Worm (Caenorhabditis elegans) whole organism, dauer: ENCODE data around the gene Y14H12B.2.

Experiments
- unc-62 ChIP-seq: sonication (generic microtip); optimal IDR thresholded peaks from 2 replicates; lab custom pipeline; 2017; ENCODE audit warnings: missing biosample characterization, missing genetic modification reagents, missing genetic modification characterization

The Y14H12B.2 gene

DNA sequence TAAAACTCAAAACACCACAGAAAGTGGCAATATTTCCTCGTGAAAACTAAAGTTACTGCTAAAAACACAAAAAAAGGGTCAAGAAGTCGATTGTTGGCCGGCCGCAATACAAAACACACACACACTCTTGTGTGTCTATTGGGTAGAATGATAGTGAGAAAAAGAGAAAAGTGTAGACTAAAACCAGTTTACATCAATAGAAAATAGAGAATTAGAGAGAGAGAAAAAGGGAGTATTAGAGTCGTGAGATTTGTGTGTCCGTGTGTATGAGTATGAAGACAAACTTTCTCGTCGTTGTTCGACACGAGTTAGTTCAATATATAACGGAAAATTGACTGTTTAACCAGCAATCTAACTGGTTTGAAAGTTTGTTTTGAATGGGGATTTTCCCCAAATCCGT is 4.1 kb downstream of the Y14H12B.2 start:
- TF ChIP-seq unc-62 (GFP tag; lab: Kevin White, UChicago), result no peak

DNA sequence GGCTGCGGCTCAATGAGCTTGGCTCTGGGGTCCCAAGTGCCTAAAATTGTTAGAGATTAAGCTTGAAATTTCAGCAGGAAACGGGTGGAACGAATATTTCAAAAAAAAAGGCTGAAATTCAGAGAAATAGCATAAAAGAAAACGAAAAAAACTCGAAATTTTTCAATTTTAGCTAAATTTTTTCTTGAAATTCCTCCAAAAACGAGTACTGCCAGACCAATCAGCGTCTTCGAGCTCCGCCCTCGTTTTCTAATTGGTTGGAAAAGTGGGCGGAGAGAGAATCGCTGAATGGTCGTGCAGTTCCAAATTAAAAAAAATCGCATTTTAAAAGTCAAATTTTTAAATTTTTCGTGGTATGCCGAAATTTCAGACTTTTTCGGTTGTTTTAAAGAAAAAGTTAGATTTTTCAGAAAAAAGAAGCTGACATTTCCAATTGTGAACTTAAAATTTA is 5.6 kb downstream of the Y14H12B.2 start, which contains the start of gene plpp-1.1:
Gene plpp-1.1, minus strand, starts transcription at position 51 of the 451 bp plus-strand sequence.
- TF ChIP-seq unc-62 (GFP tag; lab: Kevin White, UChicago), result no peak

DNA sequence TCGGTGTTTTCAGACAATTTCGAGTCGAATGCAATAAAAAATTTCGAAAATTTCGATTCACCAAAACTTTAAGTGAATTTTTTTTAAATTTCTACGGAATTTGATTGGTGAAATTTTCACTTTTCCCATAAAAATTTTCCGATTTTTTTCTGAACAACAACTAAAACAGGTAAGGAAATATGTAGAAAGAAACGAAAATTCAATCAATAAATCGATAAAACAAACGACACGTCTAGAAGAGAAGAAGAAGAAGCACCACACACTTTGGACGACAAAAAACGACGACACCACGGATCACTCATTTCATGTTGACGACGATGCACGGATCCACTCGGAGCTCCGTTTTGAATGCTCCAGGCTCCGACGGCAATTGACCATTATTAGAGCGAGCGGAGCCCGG is 10.8 kb downstream of the Y14H12B.2 start:
- TF ChIP-seq unc-62 (GFP tag; lab: Kevin White, UChicago), result no peak

DNA sequence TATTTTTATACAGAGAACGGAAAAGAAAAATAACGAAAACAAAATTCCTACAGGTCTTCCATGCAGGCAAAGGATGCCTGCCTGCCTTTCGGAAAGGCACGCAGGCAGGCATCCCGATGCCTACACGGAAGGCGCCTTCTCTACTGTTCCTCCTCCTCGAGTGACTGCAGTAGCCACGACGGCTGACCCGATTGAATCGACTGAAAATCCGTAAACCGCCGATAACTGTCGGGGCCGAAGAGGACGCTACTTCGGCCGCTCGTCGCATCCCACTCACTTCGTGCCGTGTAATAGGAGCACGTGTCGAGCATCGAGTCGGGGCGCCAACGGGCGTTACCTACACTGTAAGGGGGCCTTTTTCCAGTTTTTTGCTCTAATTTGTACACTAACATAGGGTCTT is 12.9 kb downstream of the Y14H12B.2 start:
- no peak for TF ChIP-seq unc-62 (GFP tag; lab: Kevin White, UChicago)

DNA sequence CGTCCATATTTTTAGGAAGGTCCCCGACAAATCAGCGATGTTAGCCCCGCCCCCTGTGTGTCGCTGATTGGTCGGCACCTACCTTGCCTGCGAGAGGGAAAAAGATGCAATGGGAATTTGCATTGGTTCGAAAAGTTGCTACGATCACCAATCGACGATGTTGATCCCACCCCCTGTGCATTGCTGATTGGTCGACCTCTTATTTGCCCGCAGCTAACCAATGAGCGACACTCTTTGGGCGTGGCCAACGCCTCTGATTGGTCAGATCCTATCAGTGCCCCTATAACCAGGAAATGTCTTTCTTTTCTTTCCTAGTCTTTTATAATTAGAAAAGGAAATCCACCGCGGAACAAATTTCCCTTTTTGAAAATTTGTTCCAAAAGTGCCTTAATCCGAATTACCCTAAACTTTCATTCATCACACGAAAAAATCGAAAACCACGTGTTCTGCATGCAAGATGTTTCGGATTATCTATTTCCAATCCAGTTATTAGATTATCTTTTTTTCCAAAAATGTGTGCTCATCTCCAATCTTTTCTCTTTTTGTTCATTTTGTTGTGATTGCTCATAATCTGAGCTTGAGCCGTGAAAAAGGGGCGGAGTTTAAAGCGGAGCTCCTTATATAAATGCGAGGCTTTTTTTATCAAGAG is 15.4 kb downstream of the Y14H12B.2 start:
- no peak for TF ChIP-seq unc-62 (GFP tag; lab: Kevin White, UChicago)

DNA sequence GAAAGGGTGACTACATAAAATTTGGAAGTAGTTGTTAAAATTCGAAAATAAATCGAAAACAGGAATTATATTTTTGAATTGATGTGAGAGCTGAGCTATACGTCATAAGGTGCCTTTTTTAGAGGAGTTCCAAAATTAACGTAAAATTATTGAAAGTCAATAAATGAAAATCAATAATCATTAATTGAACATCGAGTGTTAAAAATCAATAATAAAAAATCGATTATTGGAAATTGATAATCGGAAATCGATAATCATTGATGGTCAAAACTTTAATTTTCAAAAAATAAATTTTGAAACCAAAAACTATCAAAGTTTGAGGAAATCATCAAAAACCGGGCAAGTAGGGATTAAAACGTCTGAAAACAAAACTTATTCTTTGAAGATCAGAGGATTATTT is 19.9 kb downstream of the Y14H12B.2 start:
- TF ChIP-seq unc-62 (GFP tag; lab: Kevin White, UChicago), result no peak

DNA sequence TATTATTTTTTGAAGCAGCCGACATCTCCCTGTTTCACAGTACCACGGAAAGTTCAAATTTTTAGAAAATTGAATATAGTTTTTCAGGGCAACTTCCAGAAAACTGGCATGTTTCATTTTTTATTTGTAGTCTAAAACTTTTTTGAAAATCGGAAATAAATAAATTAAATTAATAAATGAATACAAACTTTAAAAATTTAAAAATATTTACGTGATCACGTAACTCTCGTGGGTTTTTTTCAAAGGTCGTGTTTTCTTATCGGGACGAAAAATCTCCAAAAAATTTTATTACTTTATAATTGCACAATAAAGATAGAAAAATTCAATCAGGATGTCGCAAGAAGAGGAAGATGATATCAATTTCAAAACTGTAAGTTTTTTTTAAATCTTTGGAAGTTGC is 21.8 kb downstream of the Y14H12B.2 start, which contains the start of gene F53C3.1:
Gene F53C3.1, plus strand, starts transcription at position 301 of the 400 bp plus-strand sequence.
- TF ChIP-seq unc-62 (GFP tag; lab: Kevin White, UChicago), result no peak

DNA sequence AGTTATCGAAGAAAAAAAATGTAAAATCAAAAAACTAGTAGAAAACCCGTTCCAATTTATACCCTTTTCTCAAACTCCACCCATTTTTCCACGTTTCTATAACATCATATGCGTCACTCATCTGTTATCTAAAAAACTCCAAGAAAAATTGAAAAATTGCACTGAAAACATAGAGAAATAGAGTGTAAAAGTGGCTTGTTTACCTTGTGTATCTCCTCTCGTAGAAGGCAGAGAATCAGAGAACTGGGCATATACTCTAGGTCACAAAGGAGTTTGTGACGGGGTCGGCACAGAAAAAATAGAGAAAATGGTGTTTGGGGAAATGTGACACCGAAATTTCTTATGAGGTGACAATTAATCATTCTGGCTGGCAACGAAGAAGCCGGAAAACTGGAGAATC is 22.3 kb downstream of the Y14H12B.2 start:
- no peak for TF ChIP-seq unc-62 (GFP tag; lab: Kevin White, UChicago)

DNA sequence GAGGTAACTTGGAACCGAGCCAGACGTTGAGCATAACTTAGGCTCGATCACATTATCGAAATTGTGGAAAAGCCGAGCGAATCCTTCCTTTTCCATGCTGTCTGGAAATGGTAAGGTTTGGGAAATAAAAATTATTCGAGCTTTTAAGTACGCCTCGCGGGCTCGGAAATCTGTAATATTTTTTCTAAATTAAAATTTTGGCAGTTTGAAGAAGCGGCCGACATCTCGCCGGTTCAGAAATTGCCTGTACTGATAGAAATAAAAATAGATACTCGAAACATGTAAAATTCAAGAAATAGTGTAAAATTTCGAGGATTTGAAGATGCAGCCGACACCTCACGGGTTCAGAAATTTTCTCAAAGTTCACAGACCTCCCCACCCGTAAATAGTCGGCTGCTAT is 22.8 kb downstream of the Y14H12B.2 start, which contains the start of gene bcmo-2:
Gene bcmo-2, minus strand, starts transcription at position 101 of the 400 bp plus-strand sequence.
- TF ChIP-seq unc-62 (GFP tag; lab: Kevin White, UChicago), result no peak

DNA sequence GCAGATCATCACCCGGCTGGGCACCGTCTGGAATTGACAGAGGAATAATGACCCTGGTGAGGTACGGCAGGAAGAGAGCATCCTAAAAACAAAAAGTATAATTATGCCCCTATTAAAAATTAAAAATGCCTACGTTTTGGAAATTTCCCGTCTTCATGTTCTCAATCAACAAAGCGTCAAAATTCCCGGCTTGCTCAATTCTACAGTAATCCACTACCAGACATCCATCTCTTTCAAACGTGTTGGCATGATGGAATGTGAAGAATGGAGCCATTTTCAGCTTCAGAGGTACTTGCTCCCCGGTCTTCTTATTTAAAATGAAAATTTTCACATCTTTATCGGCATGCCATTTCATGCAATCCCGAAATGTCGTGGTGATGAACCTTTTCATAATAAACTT is 24.2 kb downstream of the Y14H12B.2 start:
- no peak for TF ChIP-seq unc-62 (GFP tag; lab: Kevin White, UChicago)

DNA sequence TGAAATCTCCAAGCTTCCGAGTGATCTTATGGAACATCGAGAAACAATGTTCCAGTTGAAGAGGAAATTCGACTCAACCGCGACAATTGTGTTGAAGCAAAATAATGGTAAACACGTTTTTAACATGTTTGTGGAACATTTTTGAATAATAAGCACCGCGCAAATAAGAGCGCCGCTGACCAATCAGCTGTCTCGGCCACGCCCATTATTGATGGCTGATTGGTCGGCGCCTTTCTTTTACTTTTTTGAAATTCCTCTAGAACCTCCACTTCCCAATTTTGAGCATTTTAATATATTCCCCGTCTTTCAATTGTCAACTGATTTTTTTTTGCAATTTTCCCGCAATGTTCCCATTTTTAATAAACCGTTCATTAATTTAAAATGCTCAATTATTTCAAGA is 25.4 kb downstream of the Y14H12B.2 start:
- TF ChIP-seq unc-62 (GFP tag; lab: Kevin White, UChicago), result no peak

DNA sequence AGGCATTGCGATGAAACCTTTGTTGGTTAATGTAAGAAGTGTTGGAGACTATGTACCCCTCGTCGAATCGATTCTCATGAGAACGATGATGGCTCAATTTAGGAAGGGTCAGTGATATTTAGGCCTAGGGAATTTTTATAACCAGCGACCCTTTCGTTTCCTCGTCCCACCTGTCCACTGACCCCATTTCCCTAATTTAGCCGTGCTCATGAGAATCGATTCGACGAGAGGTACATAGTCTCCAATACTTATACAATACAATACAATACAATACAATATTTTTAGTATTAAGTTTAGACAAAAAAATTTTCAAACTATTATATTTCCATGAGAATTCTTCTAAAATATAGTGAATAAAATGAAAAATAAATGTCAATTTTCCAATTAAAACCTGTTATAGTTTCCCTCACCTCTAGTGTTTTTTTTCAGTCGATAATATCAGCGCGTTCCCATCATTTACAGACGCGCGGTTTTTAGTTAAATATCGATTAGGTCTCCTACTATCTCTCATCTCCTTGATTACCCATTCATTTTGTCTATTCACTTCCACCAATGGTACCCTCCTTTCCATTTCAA is 26.8 kb downstream of the Y14H12B.2 start, which contains the start of the genes F53C3.11 and fbxb-103:
Gene F53C3.11, minus strand, starts transcription at position 101 of the 576 bp plus-strand sequence.
Gene fbxb-103, plus strand, starts transcription at position 526 of the 576 bp plus-strand sequence.
- TF ChIP-seq unc-62 (GFP tag; lab: Kevin White, UChicago), result no peak

DNA sequence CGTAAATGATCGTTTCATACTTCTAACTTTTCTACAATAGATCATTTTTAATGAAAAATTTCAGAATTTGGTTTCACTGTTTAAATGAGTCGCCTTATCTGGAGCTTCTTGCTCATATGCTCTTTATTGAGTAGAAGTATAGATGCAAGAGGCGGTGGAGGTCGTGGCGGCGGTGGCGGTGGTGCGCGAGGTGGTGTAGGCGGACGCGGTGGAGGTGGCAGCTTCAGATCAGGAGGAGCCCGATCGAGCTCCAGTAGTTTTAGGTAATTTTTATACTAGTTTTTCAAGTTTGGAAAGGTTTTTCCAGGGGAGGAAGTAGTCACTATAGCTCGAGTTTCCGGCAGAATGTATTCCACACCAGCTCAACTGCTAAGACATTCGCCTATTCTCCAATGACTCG is 30.7 kb downstream of the Y14H12B.2 start, which contains the start of gene F53C3.3:
Gene F53C3.3, plus strand, starts transcription at position 59 of the 400 bp plus-strand sequence.
- TF ChIP-seq unc-62 (GFP tag; lab: Kevin White, UChicago), result no peak

DNA sequence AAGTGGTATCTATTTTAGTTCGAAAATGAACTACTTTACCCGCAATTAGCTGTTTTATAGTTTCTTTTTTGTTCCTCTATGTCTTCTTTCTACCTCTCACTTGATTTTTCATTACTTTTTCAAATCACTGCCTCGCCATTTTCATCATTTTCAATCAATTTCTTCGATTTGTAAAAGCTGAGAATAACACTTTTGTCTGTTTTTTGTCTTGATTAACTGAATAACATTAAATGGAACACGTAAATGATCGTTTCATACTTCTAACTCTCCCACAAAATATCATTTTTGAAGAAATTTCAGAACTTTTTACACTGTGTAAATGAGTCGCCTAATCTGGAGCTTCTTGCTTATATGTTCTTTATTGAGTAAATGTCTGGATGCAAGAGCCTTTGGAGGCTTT is 32.4 kb downstream of the Y14H12B.2 start, which contains the start of gene F53C3.4:
Gene F53C3.4, plus strand, starts transcription at position 301 of the 400 bp plus-strand sequence.
- TF ChIP-seq unc-62 (GFP tag; lab: Kevin White, UChicago), result no peak

DNA sequence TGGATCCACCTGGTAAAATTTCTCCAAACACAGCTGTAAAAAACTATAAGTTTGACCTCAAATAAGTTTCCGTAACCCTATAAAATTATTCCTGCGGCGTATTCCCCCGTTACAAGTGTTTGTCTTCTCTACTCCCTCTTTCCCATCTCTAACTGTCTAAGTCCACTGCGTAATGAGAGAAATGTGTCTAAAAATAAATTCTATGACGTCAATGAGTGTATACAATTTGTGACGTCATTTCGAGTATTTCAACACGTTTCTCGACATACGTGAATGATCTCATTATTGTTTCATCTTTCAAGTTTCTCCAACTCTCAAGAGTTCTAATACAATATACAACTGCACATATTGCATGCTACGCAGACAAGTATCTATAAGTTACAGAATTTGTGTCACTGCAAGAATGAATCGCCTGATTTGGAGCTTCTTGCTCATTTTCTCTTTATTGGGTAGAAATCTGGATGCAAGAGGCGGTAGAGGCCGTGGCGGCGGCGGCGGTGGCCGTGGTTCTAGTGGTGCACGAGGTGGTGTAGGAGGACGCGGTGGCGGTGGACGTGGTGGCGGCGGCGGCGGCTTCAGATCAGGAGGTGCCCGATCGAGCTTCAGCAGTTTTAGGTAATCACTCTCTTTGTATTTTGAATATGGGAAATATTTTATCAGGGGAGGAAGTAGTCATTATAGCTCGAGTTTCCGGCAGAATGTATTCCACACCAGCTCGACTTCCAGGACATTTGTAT is 35.6 kb downstream of the Y14H12B.2 start, which contains the start of gene F53C3.6:
Gene F53C3.6, plus strand, starts transcription at position 385 of the 737 bp plus-strand sequence.
- TF ChIP-seq unc-62 (GFP tag; lab: Kevin White, UChicago), result no peak

DNA sequence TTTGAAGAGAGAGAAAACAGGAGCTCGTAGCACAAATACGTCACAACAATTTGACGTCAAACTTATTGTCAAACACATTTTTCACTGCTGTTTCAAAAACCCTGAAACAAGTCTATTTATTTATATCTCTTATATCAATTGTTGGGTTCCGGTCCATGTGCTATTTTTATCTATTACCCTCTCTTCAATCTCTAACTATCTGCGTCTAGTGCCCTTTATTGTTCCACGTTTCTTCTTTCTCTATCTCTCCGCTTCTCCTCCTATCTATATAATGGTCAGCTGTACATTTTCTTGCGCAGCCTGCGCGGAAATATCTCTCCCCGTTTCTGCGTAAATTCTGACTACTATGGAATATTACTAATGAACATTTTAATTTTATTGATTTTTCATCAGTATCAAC is 36.6 kb downstream of the Y14H12B.2 start:
- TF ChIP-seq unc-62 (GFP tag; lab: Kevin White, UChicago), result no peak
